Fruit fly (Drosophila melanogaster): ENCODE data around the gene bigmax.
A peak's percentile ranks its signal among the peaks of the same experiment; 100 is the strongest.

bigmax gene

dm6 chr3R:27253136-27253920 is 35.0 kb downstream of the bigmax start, which contains the start of gene pll (continued):
- TF ChIP-seq Sry-β (GFP tag; optimal IDR thresholded peaks at IDR 0.05) (no peak), sqz (GFP tag; optimal IDR thresholded peaks at IDR 0.05) (no peak), lab (GFP tag; optimal IDR thresholded peaks at IDR 0.05) (peak; percentile 86), fu2 (GFP tag; optimal IDR thresholded peaks at IDR 0.05) (peak; percentile 49), crol (GFP tag; IDR thresholded peaks at IDR 0.05) (no peak), klu (GFP tag; IDR thresholded peaks at IDR 0.05) (peak; percentile 70), CG10979 (tag; optimal IDR thresholded peaks at IDR 0.05) (peak; percentile 71), Dad (GFP tag; optimal IDR thresholded peaks at IDR 0.05) (peak; percentile 51), dati (GFP tag; IDR thresholded peaks at IDR 0.05) (peak; percentile 65), Usf (GFP tag; optimal IDR thresholded peaks at IDR 0.05) (no peak), Doc3 (GFP tag; IDR thresholded peaks at IDR 0.05; ENCODE audit: partially characterized antibody) (no peak), Fer2 (tag; optimal IDR thresholded peaks at IDR 0.05) (peak; percentile 66), stc (GFP tag; IDR thresholded peaks at IDR 0.05) (peak; percentile 85), zen (tag; optimal IDR thresholded peaks at IDR 0.05) (peak; percentile 82), pros (GFP tag; optimal IDR thresholded peaks at IDR 0.05) (no peak), onecut (GFP tag; IDR thresholded peaks at IDR 0.05) (peak; percentile 68), hkb (optimal IDR thresholded peaks at IDR 0.05) (peak; percentile 82), hkb (GFP tag; IDR thresholded peaks at IDR 0.05) (peak; percentile 89), ewg (GFP tag; optimal IDR thresholded peaks at IDR 0.05) (peak; percentile 81), Awh (GFP tag; IDR thresholded peaks at IDR 0.05) (peak; percentile 84), Gug (GFP tag; IDR thresholded peaks at IDR 0.05) (peak; percentile 88), chinmo (GFP tag; IDR thresholded peaks at IDR 0.05; ENCODE audit: partially characterized antibody) (0 out of 4 replicates have a peak, but pooled peaks have one; percentile 60), ato (GFP tag; IDR thresholded peaks at IDR 0.05; ENCODE audit: partially characterized antibody) (no peak), crc (GFP tag; optimal IDR thresholded peaks at IDR 0.05) (peak; percentile 64), CG10654 (GFP tag; optimal IDR thresholded peaks at IDR 0.05) (peak; percentile 75), ind (GFP tag; optimal IDR thresholded peaks at IDR 0.05) (peak; percentile 83), wdn (GFP tag; IDR thresholded peaks at IDR 0.05) (peak; percentile 84), Xrp1 (GFP tag; IDR thresholded peaks at IDR 0.05) (peak; percentile 91), Spps (tag; optimal IDR thresholded peaks at IDR 0.05) (peak; percentile 57), ttk (GFP tag; IDR thresholded peaks at IDR 0.05) (peak; percentile 84), ap (GFP tag; IDR thresholded peaks at IDR 0.05) (peak; percentile 58), Sox102F (GFP tag; optimal IDR thresholded peaks at IDR 0.05) (peak; percentile 85), CG4328 (GFP tag; optimal IDR thresholded peaks at IDR 0.05) (peak; percentile 6), usp (GFP tag; optimal IDR thresholded peaks at IDR 0.05) (no peak), Bgb (GFP tag; IDR thresholded peaks at IDR 0.05; ENCODE audit: partially characterized antibody) (peak; percentile 66), CG6254 (GFP tag; optimal IDR thresholded peaks at IDR 0.05) (peak; percentile 51), dysf (GFP tag; IDR thresholded peaks at IDR 0.05) (peak; percentile 87), CG6654 (GFP tag; optimal IDR thresholded peaks at IDR 0.05) (no peak), B-H1 (GFP tag; IDR thresholded peaks at IDR 0.05) (peak; percentile 90), CG1233 (GFP tag; optimal IDR thresholded peaks at IDR 0.05) (peak; percentile 72), Side (GFP tag; optimal IDR thresholded peaks at IDR 0.05) (peak; percentile 41), Jarid2 (GFP tag; optimal IDR thresholded peaks at IDR 0.05) (peak; percentile 28), CG3281 (GFP tag; optimal IDR thresholded peaks at IDR 0.05) (peak; percentile 63), aop (GFP tag; IDR thresholded peaks at IDR 0.05) (no peak), CG18619 (GFP tag; optimal IDR thresholded peaks at IDR 0.05) (peak; percentile 68), shn (GFP tag; optimal IDR thresholded peaks at IDR 0.05) (peak; percentile 63), ase (GFP tag; IDR thresholded peaks at IDR 0.05) (peak; percentile 95), bbx (GFP tag; IDR thresholded peaks at IDR 0.05; ENCODE audit: partially characterized antibody) (peak; percentile 48), CG8765 (GFP tag; IDR thresholded peaks at IDR 0.05) (peak; percentile 61; the same call in 1 of the 2 replicates), Bteb2 (GFP tag; optimal IDR thresholded peaks at IDR 0.05) (peak; percentile 81)

Data from whole organism, embryonic.